Worm (Caenorhabditis elegans): ENCODE measurements around the gene sec-10.

The sec-10 gene

ce11 chrIV:7789521-7789949 is 7.2 kb upstream of the sec-10 start, which contains the start of gene imp-3:
Gene imp-3 (minus strand): TSS chrIV:7789613.
- peak; percentile 53 for TF ChIP-seq F57C9.4 (tag; optimal IDR thresholded peaks at IDR 0.05)
- peak; percentile 75 for TF ChIP-seq hsf-1 (GFP tag; IDR thresholded peaks at IDR 0.05)
- TF ChIP-seq aptf-3 (GFP tag; IDR thresholded peaks at IDR 0.05) = peak; percentile 35; the same call in 1 of the 2 replicates
- TF ChIP-seq mes-4 (tag; optimal IDR thresholded peaks at IDR 0.05) = no peak
- peak; percentile 43 for TF ChIP-seq lin-54 (GFP tag; optimal IDR thresholded peaks at IDR 0.05)
- TF ChIP-seq mel-28 (tag; optimal IDR thresholded peaks at IDR 0.05; ENCODE audit: borderline replicate concordance) = no peak
- no peak for TF ChIP-seq ccch-3 (GFP tag; optimal IDR thresholded peaks at IDR 0.05)
- TF ChIP-seq nfya-1 (tag; optimal IDR thresholded peaks at IDR 0.05; ENCODE audit: borderline replicate concordance, insufficient read depth) = no peak
- no peak for TF ChIP-seq rec-8 (tag; optimal IDR thresholded peaks at IDR 0.05)
- peak; percentile 7 for TF ChIP-seq dpff-1 (tag; optimal IDR thresholded peaks at IDR 0.05)
- peak; percentile 60 for TF ChIP-seq tbp1 (GFP tag; optimal IDR thresholded peaks at IDR 0.05)
- TF ChIP-seq somi-1 (GFP tag; optimal IDR thresholded peaks at IDR 0.05) = no peak
- peak; percentile 64 for TF ChIP-seq tbx-9 (tag; optimal IDR thresholded peaks at IDR 0.05; ENCODE audit: borderline replicate concordance)
- peak; percentile 72 for TF ChIP-seq madf-6 (GFP tag; IDR thresholded peaks at IDR 0.05)
- TF ChIP-seq pbrm-1 (GFP tag; IDR thresholded peaks at IDR 0.05) = peak; percentile 62
- TF ChIP-seq ekl-4 (GFP tag; IDR thresholded peaks at IDR 0.05) = peak; percentile 83
- TF ChIP-seq C06A6.2 (GFP tag; conservative IDR thresholded peaks at IDR 0.05) = no peak
- TF ChIP-seq F33H1.4 (GFP tag; IDR thresholded peaks at IDR 0.05) = 0 out of 2 replicates have a peak, but pooled peaks have one; percentile 38
- TF ChIP-seq cebp-2 (GFP tag; IDR thresholded peaks at IDR 0.05) = no peak
- TF ChIP-seq dpl-1 (GFP tag; optimal IDR thresholded peaks at IDR 0.05) = no peak
- TF ChIP-seq fkh-3 (tag; optimal IDR thresholded peaks at IDR 0.05) = no peak
- no peak for TF ChIP-seq ztf-26 (tag; optimal IDR thresholded peaks at IDR 0.05)
- no peak for TF ChIP-seq let-526 (GFP tag; IDR thresholded peaks at IDR 0.05)
- no peak for TF ChIP-seq lsy-27 (tag; optimal IDR thresholded peaks at IDR 0.05; ENCODE audit: borderline replicate concordance, insufficient read depth)
- peak; percentile 15; the same call in 1 of the 2 replicates for TF ChIP-seq ceh-91 (GFP tag; IDR thresholded peaks at IDR 0.05)
- TF ChIP-seq B0261.1 (tag; optimal IDR thresholded peaks at IDR 0.05) = no peak
- peak; percentile 77 for TF ChIP-seq lin-26 (GFP tag; IDR thresholded peaks at IDR 0.05)
- peak; percentile 61 for TF ChIP-seq K11D2.4 (GFP tag; IDR thresholded peaks at IDR 0.05)
- no peak for TF ChIP-seq D2030.7 (GFP tag; IDR thresholded peaks at IDR 0.05)
- TF ChIP-seq tlf-1 (GFP tag; optimal IDR thresholded peaks at IDR 0.05) = peak; percentile 53
- TF ChIP-seq mcd-1 (GFP tag; IDR thresholded peaks at IDR 0.05) = peak; percentile 73
- peak; percentile 69 for TF ChIP-seq nfyb-1 (GFP tag; IDR thresholded peaks at IDR 0.05)
- TF ChIP-seq him-1 (tag; optimal IDR thresholded peaks at IDR 0.05) = no peak
- TF ChIP-seq mxl-1 (tag; optimal IDR thresholded peaks at IDR 0.05) = no peak
- no peak for TF ChIP-seq cebp-1 (GFP tag; IDR thresholded peaks at IDR 0.05)
- peak; percentile 76 for TF ChIP-seq cebp-1 (tag; optimal IDR thresholded peaks at IDR 0.05)
- no peak for TF ChIP-seq F23B12.7 (tag; optimal IDR thresholded peaks at IDR 0.05; ENCODE audit: insufficient read depth)
- peak; percentile 19 for TF ChIP-seq snpc-1.1 (tag; optimal IDR thresholded peaks at IDR 0.05; ENCODE audit: insufficient read depth)
- peak; percentile 60 for TF ChIP-seq lin-40 (tag; optimal IDR thresholded peaks at IDR 0.05)
- no peak for TF ChIP-seq T07F8.4 (tag; optimal IDR thresholded peaks at IDR 0.05)
- TF ChIP-seq C17E4.6 (GFP tag; IDR thresholded peaks at IDR 0.05) = peak; percentile 54; the same call in 1 of the 2 replicates
- TF ChIP-seq lag-1 (GFP tag; IDR thresholded peaks at IDR 0.05) = no peak
- peak; percentile 9 for TF ChIP-seq lsl-1 (GFP tag; optimal IDR thresholded peaks at IDR 0.05)
- TF ChIP-seq attf-5 (GFP tag; optimal IDR thresholded peaks at IDR 0.05) = peak; percentile 74
- TF ChIP-seq snpc-4 (GFP tag; optimal IDR thresholded peaks at IDR 0.05) = no peak
- peak in 2 of 4 experiments; percentile 27 to 44 for TF ChIP-seq snpc-4 (tag; optimal IDR thresholded peaks at IDR 0.05)
- no peak for TF ChIP-seq B0019.2 (GFP tag; conservative IDR thresholded peaks at IDR 0.05)
- TF ChIP-seq snpc-1.3 (tag; optimal IDR thresholded peaks at IDR 0.05; ENCODE audit: insufficient read depth) = peak; percentile 11

Data from whole organism, young adult.